Worm (Caenorhabditis elegans): ENCODE measurements around the gene abu-2.
"Not testable (repeated sequence)": the region's sequence is repeated elsewhere in the genome, so short reads cannot be mapped to it uniquely, and the experiment has no call there.

- not testable (repeated sequence) for TF ChIP-seq mdl-1 (tag; optimal IDR thresholded peaks at IDR 0.05); egl-27 (tag; optimal IDR thresholded peaks at IDR 0.05); nhr-237 (tag; optimal IDR thresholded peaks at IDR 0.05); ces-1 (GFP tag; optimal IDR thresholded peaks at IDR 0.05); lir-3 (tag; optimal IDR thresholded peaks at IDR 0.05); fkh-10 (GFP tag; optimal IDR thresholded peaks at IDR 0.05); spr-3 (GFP tag; optimal IDR thresholded peaks at IDR 0.05); ama-1 (optimal IDR thresholded peaks at IDR 0.05); fos-1 (tag; optimal IDR thresholded peaks at IDR 0.05); ztf-11 (tag; optimal IDR thresholded peaks at IDR 0.05)
- TF ChIP-seq ceh-20 (GFP tag; IDR thresholded peaks at IDR 0.05) = 0 out of 2 replicates have a peak, but pooled peaks have one; percentile 39
These were observed 35.4 kb downstream of the abu-2 start for ce11 chrX:1375071-1375470.
